Fruit fly (Drosophila melanogaster): ENCODE data around the gene Ir94f.

The Ir94f gene

DNA sequence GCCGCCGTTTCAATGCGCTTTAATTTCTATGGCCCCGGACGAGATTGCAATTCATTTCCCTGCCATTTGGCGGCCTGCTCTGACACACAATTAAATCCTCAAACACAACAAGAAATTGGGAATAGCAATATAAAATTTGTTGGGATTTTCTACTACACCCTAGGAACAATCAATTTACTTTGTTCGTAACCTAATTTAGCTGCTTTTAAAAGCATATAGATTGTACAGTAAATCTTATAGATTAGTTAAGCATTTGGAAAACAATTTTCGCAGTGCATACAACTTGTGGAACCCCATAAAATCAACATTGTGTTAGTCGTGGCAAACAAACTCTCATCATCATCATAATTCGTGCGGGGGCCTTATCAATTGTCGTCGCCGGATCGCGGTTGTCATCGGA lies 5.6 kb upstream of the Ir94f start:
- TF ChIP-seq CG8301 (tag; optimal IDR thresholded peaks at IDR 0.05) (peak; percentile 35), Pif1A (GFP tag; optimal IDR thresholded peaks at IDR 0.05) (no peak), CG14655 (GFP tag; optimal IDR thresholded peaks at IDR 0.05) (peak; percentile 7)

DNA sequence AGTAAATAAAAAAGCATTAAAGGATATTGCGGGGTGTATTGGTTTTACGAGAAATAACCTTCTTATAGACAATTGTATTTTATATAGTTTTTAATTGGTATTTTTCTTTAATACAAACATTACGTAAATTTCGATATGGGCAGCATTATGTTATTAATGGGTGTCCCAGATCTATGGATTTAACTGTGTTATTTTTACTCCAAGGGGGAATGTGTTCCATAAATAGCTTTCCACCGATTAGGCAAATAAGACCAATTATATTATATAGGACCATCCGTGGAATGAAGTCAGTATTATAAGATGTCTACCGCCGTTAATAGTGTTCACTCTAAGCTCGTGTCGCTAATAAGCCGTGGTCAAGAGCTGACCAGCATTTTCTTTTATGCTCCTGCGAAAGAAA lies 1.9 kb downstream of the Ir94f start, which contains the start of gene Ir94g:
TSS of gene Ir94g (plus strand) at position 301 of the 400 bp plus-strand sequence.
- TF ChIP-seq CG8301 (tag; optimal IDR thresholded peaks at IDR 0.05), result no peak
- no peak for TF ChIP-seq CG10348 (GFP tag; IDR thresholded peaks at IDR 0.05)
- no peak for TF ChIP-seq CG12605 (GFP tag; IDR thresholded peaks at IDR 0.05)
- TF ChIP-seq CG32121 (GFP tag; IDR thresholded peaks at IDR 0.05), result no peak
- no peak for TF ChIP-seq CG13204 (GFP tag; optimal IDR thresholded peaks at IDR 0.05)
- no peak for TF ChIP-seq CG4496 (GFP tag; IDR thresholded peaks at IDR 0.05)
- TF ChIP-seq CG9948 (tag; optimal IDR thresholded peaks at IDR 0.05), result no peak

DNA sequence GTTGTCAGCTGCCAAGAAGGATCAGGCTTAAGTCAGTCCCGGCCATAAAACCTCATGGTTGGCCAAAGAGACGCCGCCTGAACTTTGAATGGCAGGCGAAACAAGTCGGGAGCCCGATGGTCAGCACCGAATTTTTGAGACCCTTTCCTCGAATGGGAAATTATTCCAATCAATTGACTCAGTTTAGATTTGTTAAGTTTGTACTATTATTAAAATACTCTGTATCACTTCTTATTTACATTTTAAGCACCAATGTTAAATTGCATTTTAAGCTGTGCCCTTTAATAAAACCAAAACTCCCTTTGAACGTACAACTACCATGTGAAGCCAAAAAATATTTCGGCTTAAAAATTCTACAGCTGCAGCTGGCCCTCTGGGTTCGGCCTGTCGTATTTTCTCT lies 5.1 kb downstream of the Ir94f start:
- TF ChIP-seq Ets98B (GFP tag; IDR thresholded peaks at IDR 0.05) (no peak), Pif1B (GFP tag; optimal IDR thresholded peaks at IDR 0.05) (peak; percentile 57), CG8301 (tag; optimal IDR thresholded peaks at IDR 0.05) (no peak), CG13204 (GFP tag; optimal IDR thresholded peaks at IDR 0.05) (no peak), CG9948 (tag; optimal IDR thresholded peaks at IDR 0.05) (no peak), CG34367 (tag; optimal IDR thresholded peaks at IDR 0.05) (no peak), D1 (tag; optimal IDR thresholded peaks at IDR 0.05) (no peak), CG8159 (tag; optimal IDR thresholded peaks at IDR 0.05) (peak; percentile 31), rn (GFP tag; IDR thresholded peaks at IDR 0.05) (no peak), Snoo (tag; optimal IDR thresholded peaks at IDR 0.05) (peak; percentile 85), CG12605 (GFP tag; IDR thresholded peaks at IDR 0.05) (no peak), gl (tag; optimal IDR thresholded peaks at IDR 0.05) (no peak), EcR (GFP tag; optimal IDR thresholded peaks at IDR 0.05) (no peak), CG15710 (tag; optimal IDR thresholded peaks at IDR 0.05) (peak; percentile 13), CG32121 (GFP tag; IDR thresholded peaks at IDR 0.05) (no peak), Pif1A (GFP tag; optimal IDR thresholded peaks at IDR 0.05) (peak; percentile 64), CG10348 (GFP tag; IDR thresholded peaks at IDR 0.05) (no peak), CG14655 (GFP tag; optimal IDR thresholded peaks at IDR 0.05) (no peak), CG17806 (tag; optimal IDR thresholded peaks at IDR 0.05) (no peak), CG4496 (GFP tag; IDR thresholded peaks at IDR 0.05) (no peak), fd96Ca (GFP tag; IDR thresholded peaks at IDR 0.05) (no peak)

DNA sequence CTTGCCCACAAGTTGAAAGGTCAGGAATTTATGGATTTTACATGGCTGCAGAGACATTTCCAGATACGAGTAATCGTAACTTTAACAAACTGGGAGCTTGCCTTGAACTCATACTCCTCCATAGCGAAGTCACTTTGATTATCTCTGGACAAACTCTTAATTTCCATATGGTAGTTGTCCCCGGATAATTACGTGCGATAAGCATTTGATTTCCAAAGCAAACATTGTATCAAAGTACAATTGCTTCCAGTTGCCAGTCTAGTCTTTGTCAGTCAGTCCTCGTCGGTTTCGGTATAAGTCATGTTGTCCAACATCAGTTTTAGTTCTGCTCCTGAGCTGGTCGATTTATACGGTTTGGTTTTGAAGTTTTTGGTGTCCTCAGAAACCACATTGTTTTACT lies 5.5 kb downstream of the Ir94f start, which contains the start of gene Ir94h:
TSS of gene Ir94h (plus strand) at position 301 of the 400 bp plus-strand sequence.
- no peak for TF ChIP-seq EcR (GFP tag; optimal IDR thresholded peaks at IDR 0.05)
- no peak for TF ChIP-seq CG12605 (GFP tag; IDR thresholded peaks at IDR 0.05)
- TF ChIP-seq Pif1B (GFP tag; optimal IDR thresholded peaks at IDR 0.05), result no peak
- TF ChIP-seq fd96Ca (GFP tag; IDR thresholded peaks at IDR 0.05), result no peak
- TF ChIP-seq Snoo (tag; optimal IDR thresholded peaks at IDR 0.05), result no peak
- TF ChIP-seq CG8159 (tag; optimal IDR thresholded peaks at IDR 0.05), result no peak
- no peak for TF ChIP-seq rn (GFP tag; IDR thresholded peaks at IDR 0.05)
- no peak for TF ChIP-seq CG14655 (GFP tag; optimal IDR thresholded peaks at IDR 0.05)

DNA sequence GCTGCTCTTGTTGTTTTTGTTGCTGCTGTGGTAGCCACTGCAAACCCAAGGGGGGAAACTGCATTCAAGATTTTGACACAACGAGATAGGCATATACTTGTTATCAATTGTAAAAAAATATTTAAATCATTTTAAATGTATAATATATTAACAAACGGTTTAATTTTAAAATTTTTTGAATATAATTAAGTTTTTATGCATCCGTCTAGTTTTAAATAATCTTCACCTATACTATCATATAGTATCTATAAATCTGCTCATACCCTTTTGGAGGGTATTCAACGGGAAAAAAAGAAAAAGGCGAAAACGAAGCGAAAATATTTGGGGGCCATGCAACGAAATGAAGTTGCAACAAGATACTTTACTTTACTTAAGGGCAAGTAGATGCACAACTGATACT lies 14.8 kb downstream of the Ir94f start:
- TF ChIP-seq CG17806 (tag; optimal IDR thresholded peaks at IDR 0.05) (peak; percentile 42), CG12605 (GFP tag; IDR thresholded peaks at IDR 0.05) (no peak), Ets98B (GFP tag; IDR thresholded peaks at IDR 0.05) (no peak), Snoo (tag; optimal IDR thresholded peaks at IDR 0.05) (peak; percentile 71), CG13204 (GFP tag; optimal IDR thresholded peaks at IDR 0.05) (no peak), CG15710 (tag; optimal IDR thresholded peaks at IDR 0.05) (peak; percentile 50), CG32121 (GFP tag; IDR thresholded peaks at IDR 0.05) (no peak), CG9948 (tag; optimal IDR thresholded peaks at IDR 0.05) (peak; percentile 2), D1 (tag; optimal IDR thresholded peaks at IDR 0.05) (no peak), Pif1B (GFP tag; optimal IDR thresholded peaks at IDR 0.05) (peak; percentile 36), fd96Ca (GFP tag; IDR thresholded peaks at IDR 0.05) (no peak), rn (GFP tag; IDR thresholded peaks at IDR 0.05) (no peak), gl (tag; optimal IDR thresholded peaks at IDR 0.05) (no peak), Pif1A (GFP tag; optimal IDR thresholded peaks at IDR 0.05) (no peak), CG34367 (tag; optimal IDR thresholded peaks at IDR 0.05) (no peak), CG8301 (tag; optimal IDR thresholded peaks at IDR 0.05) (no peak), CG8159 (tag; optimal IDR thresholded peaks at IDR 0.05) (peak; percentile 59), EcR (GFP tag; optimal IDR thresholded peaks at IDR 0.05) (no peak)

DNA sequence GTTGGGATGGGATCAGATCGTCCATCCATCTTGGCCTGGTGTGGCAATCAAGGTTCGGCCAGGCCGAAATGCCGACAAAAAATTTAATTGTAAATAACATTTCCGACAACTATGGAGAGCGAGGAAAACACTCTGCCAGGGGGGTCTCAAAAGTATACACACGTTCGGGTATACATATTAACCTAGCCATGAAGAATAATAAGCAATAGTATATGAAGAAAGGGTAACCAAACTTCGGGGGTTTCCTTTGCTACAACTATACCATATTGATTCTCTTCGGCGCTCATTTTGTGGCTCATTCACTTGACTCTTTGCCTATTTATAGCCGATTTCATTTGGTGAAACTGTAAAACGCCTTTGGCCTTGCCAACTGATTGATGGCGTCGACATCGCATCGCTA lies 15.6 kb downstream of the Ir94f start:
- TF ChIP-seq CG10348 (GFP tag; IDR thresholded peaks at IDR 0.05) (no peak), CG8159 (tag; optimal IDR thresholded peaks at IDR 0.05) (peak; percentile 8)

DNA sequence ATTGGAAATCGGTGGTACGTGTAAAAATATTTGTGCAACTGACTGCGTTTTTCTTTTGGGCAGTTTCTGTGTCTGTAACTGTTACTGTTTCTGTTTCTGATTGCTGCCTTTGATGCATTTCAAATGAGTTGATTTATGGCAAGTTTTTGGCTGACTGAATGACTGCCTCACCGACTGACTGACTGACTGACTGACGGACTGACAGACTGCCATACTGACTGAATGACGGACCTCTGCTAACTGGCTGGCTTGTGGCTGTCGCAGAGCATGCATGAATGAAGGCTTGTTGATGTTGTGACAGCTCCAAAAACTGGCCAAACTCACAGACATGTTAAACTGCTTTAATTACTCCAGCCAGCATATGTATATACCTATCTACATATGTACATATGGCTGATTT lies 21.8 kb downstream of the Ir94f start:
- no peak for TF ChIP-seq Ets98B (GFP tag; IDR thresholded peaks at IDR 0.05)
- TF ChIP-seq CG14655 (GFP tag; optimal IDR thresholded peaks at IDR 0.05), result no peak
- TF ChIP-seq Pif1B (GFP tag; optimal IDR thresholded peaks at IDR 0.05), result no peak
- no peak for TF ChIP-seq CG13204 (GFP tag; optimal IDR thresholded peaks at IDR 0.05)
- no peak for TF ChIP-seq Snoo (tag; optimal IDR thresholded peaks at IDR 0.05)
